Fruit fly (Drosophila melanogaster): ENCODE results near the gene fzy.

The fzy gene

DNA sequence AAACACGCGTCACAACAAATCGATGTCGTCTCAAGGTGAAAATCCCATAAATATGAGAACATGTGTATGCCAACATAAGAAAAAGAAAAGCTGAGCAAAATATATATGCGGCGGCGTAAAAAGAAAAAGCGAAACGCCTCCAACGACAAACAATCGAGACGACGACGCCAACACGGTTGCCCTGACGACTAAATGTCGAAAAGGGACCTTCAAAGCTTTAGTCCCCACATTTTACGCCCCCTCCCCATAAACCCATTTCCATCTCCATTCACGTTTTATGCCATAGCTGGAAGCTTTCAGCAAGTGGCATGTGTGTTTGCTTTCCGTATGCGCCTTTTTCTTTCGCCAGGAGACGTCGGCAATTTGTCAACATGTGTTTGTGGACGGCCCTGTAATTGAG lies 32.8 kb upstream of the fzy start:
- TF ChIP-seq Vsx2 (GFP tag; optimal IDR thresholded peaks at IDR 0.05; ENCODE audit: partially characterized antibody) (no peak), Hnf4 (GFP tag; optimal IDR thresholded peaks at IDR 0.05) (no peak), Hr83 (GFP tag; optimal IDR thresholded peaks at IDR 0.05; ENCODE audit: poor library complexity, severe bottlenecking) (no peak), OdsH (GFP tag; optimal IDR thresholded peaks at IDR 0.05) (no peak), h (GFP tag; optimal IDR thresholded peaks at IDR 0.05) (no peak), Abd-B (GFP tag; optimal IDR thresholded peaks at IDR 0.05) (no peak), CG32264 (GFP tag; optimal IDR thresholded peaks at IDR 0.05) (no peak), Dfd (GFP tag; optimal IDR thresholded peaks at IDR 0.05) (no peak), sv (GFP tag; optimal IDR thresholded peaks at IDR 0.05) (no peak), lola (GFP tag; optimal IDR thresholded peaks at IDR 0.05) (no peak), brk (GFP tag; optimal IDR thresholded peaks at IDR 0.05) (no peak)

DNA sequence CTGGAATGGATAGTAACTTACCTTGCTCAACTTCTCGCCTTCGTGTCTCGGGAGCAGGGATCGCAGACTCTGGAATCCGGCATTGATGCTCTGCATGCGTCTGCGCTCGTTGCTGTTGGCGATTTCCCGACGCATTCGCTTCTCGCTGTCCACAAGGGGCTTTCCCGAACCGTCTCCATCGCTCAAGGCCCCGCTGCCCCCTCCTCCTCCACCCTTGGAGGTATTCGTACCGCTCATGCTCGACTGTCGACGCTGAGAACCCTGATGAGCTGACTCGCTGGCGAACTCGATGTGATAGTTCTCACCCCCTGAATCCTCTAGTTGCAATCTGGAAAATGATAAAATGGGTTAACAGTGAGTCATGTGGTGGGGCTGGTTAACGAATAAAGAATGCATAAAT lies 31.9 kb upstream of the fzy start:
- TF ChIP-seq Hr78 (GFP tag; optimal IDR thresholded peaks at IDR 0.05) (no peak), Rel (GFP tag; optimal IDR thresholded peaks at IDR 0.05) (no peak), Rel (tag; optimal IDR thresholded peaks at IDR 0.05) (peak; percentile 82)

DNA sequence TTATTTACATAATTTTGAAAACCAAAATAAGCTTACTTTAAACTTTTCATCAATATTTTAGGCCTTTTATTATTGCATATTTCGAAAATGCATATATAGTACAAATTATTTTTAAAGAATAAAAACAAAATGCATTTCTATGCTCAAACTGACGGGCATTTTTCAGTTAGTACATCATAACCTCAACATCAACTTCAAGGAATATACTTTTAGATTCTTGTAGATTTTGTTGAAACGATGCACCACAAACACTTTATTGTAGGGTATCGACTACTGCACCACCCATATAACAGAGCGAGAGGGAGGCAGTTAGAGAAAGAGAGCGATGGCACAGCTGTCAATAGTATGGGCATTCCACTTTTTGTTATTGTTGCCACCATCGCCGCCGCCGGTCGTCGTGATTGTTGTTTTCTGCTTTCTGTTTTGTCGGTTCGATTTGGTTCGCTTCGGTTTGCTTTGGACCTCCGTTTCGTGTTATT lies 30.9 kb upstream of the fzy start:
- no peak for TF ChIP-seq Dfd (GFP tag; optimal IDR thresholded peaks at IDR 0.05)
- TF ChIP-seq h (GFP tag; optimal IDR thresholded peaks at IDR 0.05): peak; percentile 78
- no peak for TF ChIP-seq CG9705 (GFP tag; optimal IDR thresholded peaks at IDR 0.05)
- no peak for TF ChIP-seq Hr78 (GFP tag; optimal IDR thresholded peaks at IDR 0.05)
- peak in 1 of 2 experiments; percentile 68 for TF ChIP-seq foxo (GFP tag; optimal IDR thresholded peaks at IDR 0.05)
- TF ChIP-seq lola (GFP tag; optimal IDR thresholded peaks at IDR 0.05): no peak
- TF ChIP-seq psq (GFP tag; optimal IDR thresholded peaks at IDR 0.05): peak; percentile 56
- TF ChIP-seq rgr (GFP tag; optimal IDR thresholded peaks at IDR 0.05): peak; percentile 73
- no peak for TF ChIP-seq jim (GFP tag; optimal IDR thresholded peaks at IDR 0.05)
- TF ChIP-seq brk (GFP tag; optimal IDR thresholded peaks at IDR 0.05): no peak
- no peak for TF ChIP-seq GATAd (GFP tag; optimal IDR thresholded peaks at IDR 0.05)
- TF ChIP-seq sage (GFP tag; optimal IDR thresholded peaks at IDR 0.05): no peak
- no peak for TF ChIP-seq Dif (GFP tag; optimal IDR thresholded peaks at IDR 0.05; ENCODE audit: partially characterized antibody)
- TF ChIP-seq Myc (optimal IDR thresholded peaks at IDR 0.05): no peak
- TF ChIP-seq br (GFP tag; optimal IDR thresholded peaks at IDR 0.05): peak; percentile 49
- no peak for TF ChIP-seq pan (optimal IDR thresholded peaks at IDR 0.05)
- TF ChIP-seq OdsH (GFP tag; optimal IDR thresholded peaks at IDR 0.05): peak; percentile 72
- no peak for TF ChIP-seq Abd-B (GFP tag; optimal IDR thresholded peaks at IDR 0.05)
- no peak for TF ChIP-seq N (GFP tag; optimal IDR thresholded peaks at IDR 0.05)
- no peak for TF ChIP-seq CrebA (GFP tag; optimal IDR thresholded peaks at IDR 0.05; ENCODE audit: borderline replicate concordance)
- peak; percentile 20 for TF ChIP-seq dmrt93B (GFP tag; optimal IDR thresholded peaks at IDR 0.05)
- TF ChIP-seq Mio (GFP tag; optimal IDR thresholded peaks at IDR 0.05): no peak
- peak; percentile 73 for TF ChIP-seq ey (GFP tag; optimal IDR thresholded peaks at IDR 0.05)
- no peak for TF ChIP-seq tai (GFP tag; optimal IDR thresholded peaks at IDR 0.05)
- TF ChIP-seq Sp1 (GFP tag; optimal IDR thresholded peaks at IDR 0.05): peak; percentile 46
- peak; percentile 79 for TF ChIP-seq fru (GFP tag; optimal IDR thresholded peaks at IDR 0.05)
- TF ChIP-seq Hr83 (GFP tag; optimal IDR thresholded peaks at IDR 0.05; ENCODE audit: poor library complexity, severe bottlenecking): no peak
- TF ChIP-seq usp (GFP tag; optimal IDR thresholded peaks at IDR 0.05): no peak
- TF ChIP-seq HLH106 (tag; optimal IDR thresholded peaks at IDR 0.05): peak; percentile 53
- TF ChIP-seq dsf (GFP tag; optimal IDR thresholded peaks at IDR 0.05; ENCODE audit: borderline replicate concordance): no peak
- no peak for TF ChIP-seq CG32264 (GFP tag; optimal IDR thresholded peaks at IDR 0.05)
- TF ChIP-seq Vsx2 (GFP tag; optimal IDR thresholded peaks at IDR 0.05; ENCODE audit: partially characterized antibody): no peak
- TF ChIP-seq Jra (GFP tag; optimal IDR thresholded peaks at IDR 0.05): no peak
- peak; percentile 62 for TF ChIP-seq woc (GFP tag; optimal IDR thresholded peaks at IDR 0.05)
- TF ChIP-seq Hnf4 (GFP tag; optimal IDR thresholded peaks at IDR 0.05): peak; percentile 32
- TF ChIP-seq dl (GFP tag; optimal IDR thresholded peaks at IDR 0.05; ENCODE audit: insufficient read depth in 1 of 2, partially characterized antibody in 2 of 2): no peak
- TF ChIP-seq Rel (GFP tag; optimal IDR thresholded peaks at IDR 0.05): no peak
- no peak for TF ChIP-seq Rel (tag; optimal IDR thresholded peaks at IDR 0.05)
- TF ChIP-seq sv (GFP tag; optimal IDR thresholded peaks at IDR 0.05): peak; percentile 88
